Worm (Caenorhabditis elegans): ENCODE data around the gene D2096.6.
"Not testable (repeated sequence)": the region's sequence is repeated elsewhere in the genome, so short reads cannot be mapped to it uniquely, and the experiment has no call there.

- TF ChIP-seq B0310.2 (tag; optimal IDR thresholded peaks at IDR 0.05); ets-7 (tag; optimal IDR thresholded peaks at IDR 0.05); tra-4 (tag; optimal IDR thresholded peaks at IDR 0.05); ama-1 (optimal IDR thresholded peaks at IDR 0.05); sea-1 (GFP tag; conservative IDR thresholded peaks at IDR 0.05); flt-1 (GFP tag; IDR thresholded peaks at IDR 0.05); aly-1 (tag; optimal IDR thresholded peaks at IDR 0.05): not testable (repeated sequence)
These were observed 17.0 kb downstream of the D2096.6 start, which contains the start of gene F17E9.16 for ce11 chrIV:8352036-8352435.
